Fruit fly (Drosophila melanogaster) whole organism, embryonic: ENCODE results near the gene CG9302.

Experiments
- Aef1 ChIP-seq: fragments of 200-800 bp; sonication (Bioruptor generic); IDR thresholded peaks from 3 replicates; pipeline ENCODE4 v1.3.6; 2022; ENCODE audit warnings: missing biosample characterization, missing genetic modification characterization
- Atf-2 ChIP-seq: fragments of 200-800 bp; sonication (Bioruptor generic); optimal IDR thresholded peaks from 2 replicates; lab custom pipeline; 2016; ENCODE audit warnings: missing biosample characterization, missing genetic modification characterization
- B-H2 ChIP-seq: fragments of 200-800 bp; sonication (Bioruptor generic); optimal IDR thresholded peaks from 2 replicates; lab custom pipeline; 2018; ENCODE audit warnings: missing biosample characterization, mild to moderate bottlenecking, missing genetic modification characterization
- Bdp1 ChIP-seq: fragments of 200-800 bp; sonication (Bioruptor generic); optimal IDR thresholded peaks from 3 replicates; lab custom pipeline; 2016; ENCODE audit warnings: missing biosample characterization, missing genetic modification characterization
- CG10431 ChIP-seq: fragments of 200-800 bp; sonication (Bioruptor generic); optimal IDR thresholded peaks from 3 replicates; lab custom pipeline; 2018; ENCODE audit warnings: missing biosample characterization, mild to moderate bottlenecking, missing genetic modification characterization
- CG10462 ChIP-seq: fragments of 200-800 bp; sonication (Bioruptor generic); optimal IDR thresholded peaks from 2 replicates; lab custom pipeline; 2016; ENCODE audit warnings: missing biosample characterization, missing genetic modification characterization
- CG10543 ChIP-seq: fragments of 200-800 bp; sonication (Bioruptor generic); optimal IDR thresholded peaks from 3 replicates; lab custom pipeline; 2017; ENCODE audit warnings: missing biosample characterization, mild to moderate bottlenecking, missing genetic modification characterization, moderate library complexity
- CG11085 ChIP-seq: fragments of 200-800 bp; sonication (Bioruptor generic); IDR thresholded peaks from 2 replicates; pipeline ENCODE4 v1.3.6; 2022; ENCODE audit warnings: missing biosample characterization, missing genetic modification characterization
- CG11456 ChIP-seq: fragments of 200-800 bp; sonication (Bioruptor generic); IDR thresholded peaks from 3 replicates; pipeline ENCODE4 v1.3.6; 2022; ENCODE audit warnings: missing biosample characterization, missing genetic modification characterization
- CG12104 ChIP-seq: fragments of 200-800 bp; sonication (Bioruptor generic); optimal IDR thresholded peaks from 3 replicates; lab custom pipeline; 2016; ENCODE audit warnings: missing biosample characterization, missing genetic modification characterization
- CG14710 ChIP-seq: fragments of 200-800 bp; sonication (Bioruptor generic); optimal IDR thresholded peaks from 3 replicates; lab custom pipeline; 2019; ENCODE audit warnings: missing biosample characterization, mild to moderate bottlenecking, missing genetic modification characterization, moderate library complexity
- CG15479 ChIP-seq: fragments of 200-800 bp; sonication (Bioruptor generic); optimal IDR thresholded peaks from 3 replicates; lab custom pipeline; 2019; ENCODE audit warnings: missing biosample characterization, mild to moderate bottlenecking, missing genetic modification characterization, moderate library complexity
- CG17385 ChIP-seq: fragments of 200-800 bp; sonication (Bioruptor generic); optimal IDR thresholded peaks from 3 replicates; lab custom pipeline; 2018; ENCODE audit warnings: missing biosample characterization, mild to moderate bottlenecking, missing genetic modification characterization
- CG2120 ChIP-seq: fragments of 200-800 bp; sonication (Bioruptor generic); optimal IDR thresholded peaks from 3 replicates; lab custom pipeline; 2016; ENCODE audit warnings: missing biosample characterization, missing genetic modification characterization
- CG2889 ChIP-seq: fragments of 200-800 bp; sonication (Bioruptor generic); IDR thresholded peaks from 3 replicates; pipeline ENCODE4 v1.3.6; 2022; ENCODE audit warnings: missing biosample characterization, missing genetic modification characterization
- CG30020 ChIP-seq: fragments of 200-800 bp; optimal IDR thresholded peaks from 2 replicates; lab custom pipeline; 2019; ENCODE audit warnings: missing biosample characterization, mild to moderate bottlenecking, missing genetic modification characterization, moderate library complexity
- CG31224 ChIP-seq: fragments of 200-800 bp; sonication (Bioruptor generic); IDR thresholded peaks from 2 replicates; pipeline ENCODE4 v1.3.6; 2022; ENCODE audit warnings: missing biosample characterization, missing genetic modification characterization
- CG31388 ChIP-seq: fragments of 200-800 bp; sonication (Bioruptor generic); optimal IDR thresholded peaks from 2 replicates; lab custom pipeline; 2016; ENCODE audit warnings: missing biosample characterization, missing genetic modification characterization
- CG3838 ChIP-seq: fragments of 200-800 bp; sonication (Bioruptor generic); optimal IDR thresholded peaks from 3 replicates; lab custom pipeline; 2016; ENCODE audit warnings: missing biosample characterization, missing genetic modification characterization
- CG42726 ChIP-seq: fragments of 200-800 bp; sonication (Bioruptor generic); IDR thresholded peaks from 2 replicates; pipeline ENCODE4 v1.3.6; 2022; ENCODE audit warnings: missing biosample characterization, missing genetic modification characterization; ENCODE audit not compliant: partially characterized antibody
- CG4617 ChIP-seq: fragments of 200-800 bp; sonication (Bioruptor generic); optimal IDR thresholded peaks from 3 replicates; lab custom pipeline; 2016; ENCODE audit warnings: missing biosample characterization, missing genetic modification characterization, borderline replicate concordance
- CG5953 ChIP-seq: fragments of 200-800 bp; sonication (Bioruptor generic); IDR thresholded peaks from 2 replicates; pipeline ENCODE4 v1.3.6; 2022; ENCODE audit warnings: missing biosample characterization, missing genetic modification characterization
- CG8765 ChIP-seq: fragments of 200-800 bp; sonication (Bioruptor generic); IDR thresholded peaks from 2 replicates; pipeline ENCODE4 v1.3.6; 2022; ENCODE audit warnings: missing biosample characterization, missing genetic modification characterization
- CkIIα-i1 ChIP-seq: fragments of 200-800 bp; sonication (Bioruptor generic); IDR thresholded peaks from 2 replicates; pipeline ENCODE4 v1.3.6; 2022; ENCODE audit warnings: missing biosample characterization, missing genetic modification characterization
- Dad ChIP-seq: fragments of 200-800 bp; sonication (Bioruptor generic); optimal IDR thresholded peaks from 3 replicates; lab custom pipeline; 2016; ENCODE audit warnings: missing biosample characterization, missing genetic modification characterization
- Dip2 ChIP-seq: fragments of 200-800 bp; sonication (Bioruptor generic); IDR thresholded peaks from 2 replicates; pipeline ENCODE4 v1.3.6; 2022; ENCODE audit warnings: missing biosample characterization, missing genetic modification characterization
- Doc2 ChIP-seq: fragments of 200-800 bp; sonication (Bioruptor generic); IDR thresholded peaks from 2 replicates; pipeline ENCODE4 v1.3.6; 2022; ENCODE audit warnings: missing biosample characterization, missing genetic modification characterization
- Ets97D ChIP-seq: fragments of 200-800 bp; sonication (Bioruptor generic); optimal IDR thresholded peaks from 3 replicates; lab custom pipeline; 2016; ENCODE audit warnings: missing biosample characterization, missing genetic modification characterization
- Gsc ChIP-seq: fragments of 200-800 bp; sonication (Bioruptor generic); IDR thresholded peaks from 2 replicates; pipeline ENCODE4 v1.3.6; 2022; ENCODE audit warnings: missing biosample characterization, missing genetic modification characterization
- HLHmδ ChIP-seq: fragments of 200-800 bp; sonication (Bioruptor generic); optimal IDR thresholded peaks from 2 replicates; lab custom pipeline; 2018; ENCODE audit warnings: missing biosample characterization, mild to moderate bottlenecking, missing genetic modification characterization, moderate library complexity
- Hr78 ChIP-seq, 2 experiments: fragments of 200-800 bp in 1 of 2; fragments of >200 bp in 1 of 2; sonication (Bioruptor generic) in 1 of 2; optimal IDR thresholded peaks; 2 replicates each; lab custom pipeline; 2017 to 2019; ENCODE audit warnings: missing biosample characterization in 2 of 2, missing genetic modification characterization in 2 of 2, mild to moderate bottlenecking in 1 of 2, moderate library complexity in 1 of 2
- Lim3 ChIP-seq: fragments of 200-800 bp; sonication (Bioruptor generic); IDR thresholded peaks from 2 replicates; pipeline ENCODE4 v1.3.6; 2022; ENCODE audit warnings: missing biosample characterization, missing genetic modification characterization
- Sox102F ChIP-seq: fragments of 200-800 bp; sonication (Bioruptor generic); optimal IDR thresholded peaks from 2 replicates; lab custom pipeline; 2018; ENCODE audit warnings: missing biosample characterization, mild to moderate bottlenecking, missing genetic modification characterization, moderate library complexity
- Xrp1 ChIP-seq: fragments of 200-800 bp; sonication (Bioruptor generic); IDR thresholded peaks from 2 replicates; pipeline ENCODE4 v1.3.6; 2022; ENCODE audit warnings: missing biosample characterization, missing genetic modification characterization
- br ChIP-seq: fragments of >200 bp; optimal IDR thresholded peaks from 2 replicates; lab custom pipeline; 2017
- dmrt99B ChIP-seq: fragments of 200-800 bp; sonication (Bioruptor generic); optimal IDR thresholded peaks from 2 replicates; lab custom pipeline; 2018; ENCODE audit warnings: missing biosample characterization, mild to moderate bottlenecking, missing genetic modification characterization, moderate library complexity
- eve ChIP-seq, 2 experiments: fragments of >200 bp; optimal IDR thresholded peaks; 2 replicates each; lab custom pipeline; 2017; ENCODE audit warnings: missing biosample characterization in 2 of 2, missing genetic modification characterization in 2 of 2
- fd102C ChIP-seq: fragments of 200-800 bp; sonication (Bioruptor generic); optimal IDR thresholded peaks from 2 replicates; lab custom pipeline; 2018; ENCODE audit warnings: missing biosample characterization, mild to moderate bottlenecking, missing genetic modification characterization, moderate library complexity
- grn ChIP-seq: fragments of 200-800 bp; sonication (Bioruptor generic); optimal IDR thresholded peaks from 3 replicates; lab custom pipeline; 2017; ENCODE audit warnings: missing biosample characterization, missing genetic modification characterization
- ham ChIP-seq: fragments of 200-800 bp; sonication (Bioruptor generic); IDR thresholded peaks from 2 replicates; pipeline ENCODE4 v1.3.6; 2022; ENCODE audit warnings: missing biosample characterization, missing genetic modification characterization
- knrl ChIP-seq: fragments of 200-800 bp; sonication (Bioruptor generic); IDR thresholded peaks from 3 replicates; pipeline ENCODE4 v1.3.6; 2022; ENCODE audit warnings: missing biosample characterization, missing genetic modification characterization; ENCODE audit not compliant: partially characterized antibody
- lola ChIP-seq, 3 experiments: fragments of >200 bp in 2 of 3; fragments of 200-800 bp in 1 of 3; sonication (Bioruptor generic) in 1 of 3; optimal IDR thresholded peaks; 2 replicates each; lab custom pipeline; 2017 to 2019; ENCODE audit warnings: missing biosample characterization in 3 of 3, missing genetic modification characterization in 3 of 3, mild to moderate bottlenecking in 1 of 3, moderate library complexity in 1 of 3
- nerfin-2 ChIP-seq: fragments of 200-800 bp; sonication (Bioruptor generic); IDR thresholded peaks from 2 replicates; pipeline ENCODE4 v1.3.6; 2022; ENCODE audit warnings: missing biosample characterization, missing genetic modification characterization; ENCODE audit not compliant: partially characterized antibody
- phol ChIP-seq: fragments of 200-800 bp; sonication (Bioruptor generic); optimal IDR thresholded peaks from 3 replicates; lab custom pipeline; 2018; ENCODE audit warnings: missing biosample characterization, mild to moderate bottlenecking, missing genetic modification characterization, moderate library complexity
- schlank ChIP-seq: fragments of 200-800 bp; sonication (Bioruptor generic); optimal IDR thresholded peaks from 2 replicates; lab custom pipeline; 2018; ENCODE audit warnings: missing biosample characterization, mild to moderate bottlenecking, missing genetic modification characterization
- sqz ChIP-seq: fragments of 200-800 bp; sonication (Bioruptor generic); optimal IDR thresholded peaks from 3 replicates; lab custom pipeline; 2018; ENCODE audit warnings: missing biosample characterization, mild to moderate bottlenecking, missing genetic modification characterization
- sr ChIP-seq: fragments of 200-800 bp; sonication (Bioruptor generic); IDR thresholded peaks from 3 replicates; pipeline ENCODE4 v1.3.6; 2022; ENCODE audit warnings: missing biosample characterization, missing genetic modification characterization
- stc ChIP-seq: fragments of 200-800 bp; sonication (Bioruptor generic); IDR thresholded peaks from 2 replicates; pipeline ENCODE4 v1.3.6; 2022; ENCODE audit warnings: missing biosample characterization, missing genetic modification characterization
- tin ChIP-seq: fragments of 200-800 bp; sonication (Bioruptor generic); optimal IDR thresholded peaks from 3 replicates; lab custom pipeline; 2016; ENCODE audit warnings: missing biosample characterization, missing genetic modification characterization
- tio ChIP-seq: fragments of 200-800 bp; sonication (Bioruptor generic); optimal IDR thresholded peaks from 2 replicates; lab custom pipeline; 2017; ENCODE audit warnings: missing biosample characterization, missing genetic modification characterization, inconsistent platforms
- trh ChIP-seq: fragments of 200-800 bp; sonication (Bioruptor generic); optimal IDR thresholded peaks from 2 replicates; lab custom pipeline; 2016; ENCODE audit warnings: missing biosample characterization, missing genetic modification characterization

CG9302 gene

dm6 chr2L:13387255-13387654 is 8.9 kb upstream of the CG9302 start, which contains the start of the genes Ing5 and CG7099 (continued):
- TF ChIP-seq knrl (GFP tag; lab: Robert Waterston, UW), result peak; percentile 78
- peak; percentile 98 for TF ChIP-seq Aef1 (GFP tag; lab: Robert Waterston, UW)
- TF ChIP-seq grn (GFP tag; lab: Kevin White, UChicago), result no peak
- no peak for TF ChIP-seq br
- TF ChIP-seq Xrp1, result peak; percentile 98
- TF ChIP-seq CG14710 (tag; lab: Kevin White, UChicago), result peak; percentile 96
- TF ChIP-seq CG10543 (GFP tag; lab: Kevin White, UChicago), result peak; percentile 92
- TF ChIP-seq CG11456 (GFP tag; lab: Robert Waterston, UW), result peak; percentile 97
- peak; percentile 92 for TF ChIP-seq CG31388
- peak; percentile 79 for TF ChIP-seq Gsc (GFP tag; lab: Robert Waterston, UW)
- TF ChIP-seq CG2120 (GFP tag; lab: Kevin White, UChicago), result peak; percentile 97
- peak; percentile 93 for TF ChIP-seq Dad
- TF ChIP-seq trh (GFP tag; lab: Kevin White, UChicago), result peak; percentile 92
- TF ChIP-seq CG4617 (GFP tag; lab: Kevin White, UChicago), result peak; percentile 97
- TF ChIP-seq CG15479, result peak; percentile 36
- TF ChIP-seq B-H2, result peak; percentile 96
- peak; percentile 94 for TF ChIP-seq CG2889 (GFP tag; lab: Robert Waterston, UW)
- TF ChIP-seq phol (tag; lab: Kevin White, UChicago), result peak; percentile 97
- peak; percentile 76; the same call in 2 of the 3 replicates for TF ChIP-seq sr (GFP tag; lab: Robert Waterston, UW)
- TF ChIP-seq lola (GFP tag; optimal IDR thresholded peaks at IDR 0.05; lab: Kevin White, UChicago), result peak in 1 of 3 experiments; percentile 94
- TF ChIP-seq tin (GFP tag; lab: Kevin White, UChicago), result peak; percentile 97
- no peak for TF ChIP-seq HLHmδ (GFP tag; lab: Kevin White, UChicago)
- TF ChIP-seq CG8765 (GFP tag; lab: Robert Waterston, UW), result peak; percentile 96
- TF ChIP-seq Atf-2 (GFP tag; lab: Kevin White, UChicago), result peak; percentile 83
- TF ChIP-seq CG11085 (GFP tag; lab: Robert Waterston, UW), result peak; percentile 96
- TF ChIP-seq tio, result peak; percentile 96
- TF ChIP-seq CkIIα-i1 (GFP tag; lab: Robert Waterston, UW), result peak; percentile 73; the same call in 1 of the 2 replicates
- TF ChIP-seq Hr78 (GFP tag; optimal IDR thresholded peaks at IDR 0.05; lab: Kevin White, UChicago), result no peak
- TF ChIP-seq CG42726 (GFP tag; lab: Robert Waterston, UW), result 0 out of 2 replicates have a peak, but pooled peaks have one; percentile 48
- TF ChIP-seq schlank (tag; lab: Kevin White, UChicago), result peak; percentile 80
- TF ChIP-seq Lim3 (GFP tag; lab: Robert Waterston, UW), result peak; percentile 88
- TF ChIP-seq CG10431 (GFP tag; lab: Kevin White, UChicago), result peak; percentile 95
- peak; percentile 91 for TF ChIP-seq Doc2
- peak; percentile 95 for TF ChIP-seq CG10462 (GFP tag; lab: Kevin White, UChicago)
- TF ChIP-seq CG31224, result peak; percentile 93
- TF ChIP-seq stc (GFP tag; lab: Robert Waterston, UW), result peak; percentile 94
- TF ChIP-seq nerfin-2, result peak; percentile 71
- TF ChIP-seq CG30020 (tag; lab: Kevin White, UChicago), result peak; percentile 87
- peak; percentile 58; the same call in 1 of the 2 replicates for TF ChIP-seq Dip2
- peak; percentile 93 for TF ChIP-seq Bdp1 (GFP tag; lab: Kevin White, UChicago)
- TF ChIP-seq ham (GFP tag; lab: Robert Waterston, UW), result peak; percentile 77; the same call in 1 of the 2 replicates
- peak; percentile 88 for TF ChIP-seq CG17385 (GFP tag; lab: Kevin White, UChicago)
- peak; percentile 86 for TF ChIP-seq Ets97D (GFP tag; lab: Kevin White, UChicago)
- TF ChIP-seq Sox102F (GFP tag; lab: Kevin White, UChicago), result peak; percentile 98
- TF ChIP-seq sqz (GFP tag; lab: Kevin White, UChicago), result no peak
- TF ChIP-seq eve (GFP tag; optimal IDR thresholded peaks at IDR 0.05; lab: Kevin White, UChicago), result no peak
- TF ChIP-seq CG5953 (GFP tag; lab: Robert Waterston, UW), result peak; percentile 92
- TF ChIP-seq CG3838 (GFP tag; lab: Kevin White, UChicago), result peak; percentile 87
- peak; percentile 93 for TF ChIP-seq dmrt99B (tag; lab: Kevin White, UChicago)
- TF ChIP-seq fd102C (GFP tag; lab: Kevin White, UChicago), result peak; percentile 74
- TF ChIP-seq CG12104 (GFP tag; lab: Kevin White, UChicago), result peak; percentile 94
